Fruit fly (Drosophila melanogaster) whole organism, prepupa: Measurements from ENCODE around the gene Cubn2.

Source experiments
- Blimp-1 ChIP-seq: fragments of 200-800 bp; sonication (Bioruptor generic); optimal IDR thresholded peaks from 3 replicates; lab custom pipeline; 2017; ENCODE audit warnings: missing biosample characterization, missing genetic modification characterization, mild to moderate bottlenecking, moderate library complexity, missing genetic modification reagents
- CG10631 ChIP-seq: fragments of 200-800 bp; sonication (Bioruptor generic); optimal IDR thresholded peaks from 2 replicates; lab custom pipeline; 2016; ENCODE audit warnings: missing biosample characterization, missing genetic modification characterization
- CG10669 ChIP-seq: fragments of 200-800 bp; sonication (Bioruptor generic); optimal IDR thresholded peaks from 3 replicates; lab custom pipeline; 2018; ENCODE audit warnings: missing biosample characterization, mild to moderate bottlenecking, missing genetic modification characterization, moderate library complexity
- CG1621 ChIP-seq: fragments of 200-800 bp; sonication (Bioruptor generic); optimal IDR thresholded peaks from 3 replicates; lab custom pipeline; 2018; ENCODE audit warnings: missing biosample characterization, mild to moderate bottlenecking, missing genetic modification characterization
- CG16779 ChIP-seq: fragments of 200-800 bp; sonication (Bioruptor generic); optimal IDR thresholded peaks from 3 replicates; lab custom pipeline; 2017; ENCODE audit warnings: missing biosample characterization, mild to moderate bottlenecking, missing genetic modification characterization
- CG31627 ChIP-seq: fragments of 200-800 bp; sonication (Bioruptor generic); optimal IDR thresholded peaks from 3 replicates; lab custom pipeline; 2016; ENCODE audit warnings: missing biosample characterization, missing genetic modification characterization
- CG34406 ChIP-seq: fragments of 200-800 bp; sonication (Bioruptor generic); optimal IDR thresholded peaks from 3 replicates; lab custom pipeline; 2016; ENCODE audit warnings: missing biosample characterization, missing genetic modification characterization
- CG3919 ChIP-seq: fragments of 200-800 bp; sonication (Bioruptor generic); optimal IDR thresholded peaks from 3 replicates; lab custom pipeline; 2016; ENCODE audit warnings: missing biosample characterization, missing genetic modification characterization
- CG4318 ChIP-seq: fragments of 200-800 bp; sonication (Bioruptor generic); optimal IDR thresholded peaks from 3 replicates; lab custom pipeline; 2017; ENCODE audit warnings: missing biosample characterization, mild to moderate bottlenecking, missing genetic modification characterization
- CG6163 ChIP-seq: fragments of 200-800 bp; sonication (Bioruptor generic); IDR thresholded peaks from 3 replicates; pipeline ENCODE4 v1.3.6; 2022; ENCODE audit warnings: missing biosample characterization, missing genetic modification characterization
- CG6808 ChIP-seq: fragments of 200-800 bp; sonication (Bioruptor generic); optimal IDR thresholded peaks from 3 replicates; lab custom pipeline; 2017; ENCODE audit warnings: missing biosample characterization, missing genetic modification characterization, mild to moderate bottlenecking, moderate library complexity, missing genetic modification reagents
- CG6854 ChIP-seq: fragments of 200-800 bp; sonication (Bioruptor generic); optimal IDR thresholded peaks from 2 replicates; lab custom pipeline; 2017; ENCODE audit warnings: missing biosample characterization, mild to moderate bottlenecking, missing genetic modification characterization
- CG7368 ChIP-seq: fragments of 200-800 bp; sonication (Bioruptor generic); optimal IDR thresholded peaks from 3 replicates; lab custom pipeline; 2016; ENCODE audit warnings: missing biosample characterization, missing genetic modification characterization
- CG8119 ChIP-seq: fragments of 200-800 bp; sonication (Bioruptor generic); IDR thresholded peaks from 3 replicates; pipeline ENCODE4 v1.3.6; 2022; ENCODE audit warnings: missing biosample characterization, missing genetic modification characterization
- Eip75B ChIP-seq: fragments of 200-800 bp; sonication (Bioruptor generic); optimal IDR thresholded peaks from 3 replicates; lab custom pipeline; 2016; ENCODE audit warnings: missing biosample characterization, missing genetic modification characterization
- Eip78C ChIP-seq: fragments of 200-800 bp; sonication (Bioruptor generic); peaks from one replicate; lab custom pipeline; 2016; ENCODE audit warnings: missing biosample characterization, missing genetic modification characterization
- Eip93F ChIP-seq: fragments of 200-800 bp; sonication (Bioruptor generic); optimal IDR thresholded peaks from 2 replicates; lab custom pipeline; 2016; ENCODE audit warnings: missing biosample characterization, mild to moderate bottlenecking, missing genetic modification characterization
- Ets21C ChIP-seq: fragments of 200-800 bp; sonication (Bioruptor generic); optimal IDR thresholded peaks from 3 replicates; lab custom pipeline; 2016; ENCODE audit warnings: missing biosample characterization, missing genetic modification characterization
- Ets96B ChIP-seq: fragments of 200-800 bp; optimal IDR thresholded peaks from 2 replicates; lab custom pipeline; 2019; ENCODE audit warnings: missing biosample characterization, mild to moderate bottlenecking, missing genetic modification characterization, moderate library complexity
- Hr39 ChIP-seq: fragments of 200-800 bp; sonication (Bioruptor generic); optimal IDR thresholded peaks from 2 replicates; lab custom pipeline; 2016; ENCODE audit warnings: missing biosample characterization, missing genetic modification characterization
- Lpt ChIP-seq: fragments of 200-800 bp; sonication (Bioruptor generic); optimal IDR thresholded peaks from 3 replicates; lab custom pipeline; 2016; ENCODE audit warnings: missing biosample characterization, missing genetic modification characterization
- OdsH ChIP-seq: fragments of 200-800 bp; sonication (Bioruptor generic); optimal IDR thresholded peaks from 3 replicates; lab custom pipeline; 2016; ENCODE audit warnings: missing biosample characterization, missing genetic modification characterization
- Sox14 ChIP-seq: fragments of 200-800 bp; sonication (Bioruptor generic); optimal IDR thresholded peaks from 3 replicates; lab custom pipeline; 2016; ENCODE audit warnings: missing biosample characterization, missing genetic modification characterization
- achi ChIP-seq: fragments of 200-800 bp; sonication (Bioruptor generic); optimal IDR thresholded peaks from 3 replicates; lab custom pipeline; 2016; ENCODE audit warnings: missing biosample characterization, missing genetic modification characterization
- acj6 ChIP-seq: fragments of 200-800 bp; sonication (Bioruptor generic); optimal IDR thresholded peaks from 3 replicates; lab custom pipeline; 2016; ENCODE audit warnings: missing biosample characterization, missing genetic modification characterization
- cyc ChIP-seq: fragments of 200-800 bp; sonication (Bioruptor generic); optimal IDR thresholded peaks from 3 replicates; lab custom pipeline; 2016; ENCODE audit warnings: missing biosample characterization, missing genetic modification characterization
- dac ChIP-seq: fragments of 200-800 bp; sonication (Bioruptor generic); optimal IDR thresholded peaks from 2 replicates; lab custom pipeline; 2017; ENCODE audit warnings: missing biosample characterization, mild to moderate bottlenecking, missing genetic modification characterization
- dsx ChIP-seq: fragments of 200-800 bp; optimal IDR thresholded peaks from 3 replicates; lab custom pipeline; 2019; ENCODE audit warnings: missing biosample characterization, mild to moderate bottlenecking, missing genetic modification characterization, moderate library complexity; ENCODE audit not compliant: poor library complexity, severe bottlenecking
- eg ChIP-seq: fragments of 200-800 bp; sonication (Bioruptor generic); IDR thresholded peaks from 3 replicates; pipeline ENCODE4 v1.3.6; 2022; ENCODE audit warnings: missing biosample characterization, missing genetic modification characterization
- esn ChIP-seq: fragments of 200-800 bp; sonication (Bioruptor generic); optimal IDR thresholded peaks from 2 replicates; lab custom pipeline; 2016; ENCODE audit warnings: missing biosample characterization, mild to moderate bottlenecking, missing genetic modification characterization, moderate library complexity
- fd59A ChIP-seq: fragments of 200-800 bp; sonication (Bioruptor generic); optimal IDR thresholded peaks from 2 replicates; lab custom pipeline; 2017; ENCODE audit warnings: missing biosample characterization, mild to moderate bottlenecking, missing genetic modification characterization, missing genetic modification reagents
- fkh ChIP-seq: fragments of 200-800 bp; sonication (Bioruptor generic); optimal IDR thresholded peaks from 3 replicates; lab custom pipeline; 2017; ENCODE audit warnings: missing biosample characterization, mild to moderate bottlenecking, missing genetic modification characterization, moderate library complexity
- lz ChIP-seq: fragments of 200-800 bp; sonication (Bioruptor generic); optimal IDR thresholded peaks from 3 replicates; lab custom pipeline; 2016; ENCODE audit warnings: missing biosample characterization, missing genetic modification characterization
- net ChIP-seq: fragments of 200-800 bp; sonication (Bioruptor generic); optimal IDR thresholded peaks from 3 replicates; lab custom pipeline; 2016; ENCODE audit warnings: missing biosample characterization, missing genetic modification characterization
- salr ChIP-seq, 2 experiments: fragments of 200-800 bp; sonication (Bioruptor generic); optimal IDR thresholded peaks; 3 replicates each; lab custom pipeline; 2016 to 2018; ENCODE audit warnings: missing biosample characterization in 2 of 2, missing genetic modification characterization in 2 of 2, mild to moderate bottlenecking in 1 of 2
- spab ChIP-seq: fragments of 200-800 bp; sonication (Bioruptor generic); optimal IDR thresholded peaks from 2 replicates; lab custom pipeline; 2017; ENCODE audit warnings: missing biosample characterization, mild to moderate bottlenecking, missing genetic modification characterization, missing genetic modification reagents
- svp ChIP-seq: fragments of 200-800 bp; sonication (Bioruptor generic); peaks from one replicate; lab custom pipeline; 2016; ENCODE audit warnings: missing biosample characterization, missing genetic modification characterization
- vri ChIP-seq: fragments of 200-800 bp; sonication (Bioruptor generic); optimal IDR thresholded peaks from 3 replicates; lab custom pipeline; 2016; ENCODE audit warnings: missing biosample characterization, mild to moderate bottlenecking, missing genetic modification characterization

Cubn2 gene

dm6 chr3L:11832360-11833295 lies 18.1 kb upstream of the Cubn2 start:
- peak; percentile 80 for TF ChIP-seq CG1621
- TF ChIP-seq Eip78C (GFP tag; lab: Kevin White, UChicago), result peak; percentile 61
- TF ChIP-seq CG3919, result no peak
- TF ChIP-seq CG7368, result no peak
- TF ChIP-seq Lpt (GFP tag; lab: Kevin White, UChicago), result no peak

DNA sequence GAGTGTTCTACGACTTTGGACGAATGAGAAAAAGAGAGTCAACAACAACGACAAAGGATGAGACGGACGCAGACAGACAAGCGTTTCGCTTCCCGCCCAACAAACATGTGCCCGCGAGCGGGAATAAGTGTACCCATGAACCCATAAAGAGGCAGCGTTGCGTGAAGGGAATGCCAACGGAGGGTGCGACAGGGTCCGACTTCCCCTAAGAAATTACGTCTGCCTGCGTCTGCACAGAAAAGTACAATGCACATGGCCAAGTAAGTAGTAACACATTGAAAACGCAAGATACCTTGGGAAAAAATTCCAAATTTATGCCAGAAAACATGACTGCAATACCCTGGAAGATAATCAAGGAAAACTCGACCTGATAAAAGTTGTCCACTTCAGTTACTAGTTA lies 16.6 kb upstream of the Cubn2 start:
- TF ChIP-seq Ets21C (GFP tag; lab: Kevin White, UChicago), result no peak
- no peak for TF ChIP-seq Eip78C (GFP tag; lab: Kevin White, UChicago)
- TF ChIP-seq salr (GFP tag; optimal IDR thresholded peaks at IDR 0.05; lab: Kevin White, UChicago), result no peak
- TF ChIP-seq CG7368, result no peak
- no peak for TF ChIP-seq CG6854 (GFP tag; lab: Kevin White, UChicago)
- no peak for TF ChIP-seq CG34406 (GFP tag; lab: Kevin White, UChicago)
- no peak for TF ChIP-seq spab (GFP tag; lab: Kevin White, UChicago)
- no peak for TF ChIP-seq OdsH (GFP tag; lab: Kevin White, UChicago)
- no peak for TF ChIP-seq CG3919
- TF ChIP-seq CG6808, result no peak
- no peak for TF ChIP-seq fd59A (GFP tag; lab: Kevin White, UChicago)
- TF ChIP-seq dsx (GFP tag; lab: Kevin White, UChicago), result no peak
- no peak for TF ChIP-seq Eip93F
- no peak for TF ChIP-seq CG16779 (tag; lab: Kevin White, UChicago)
- TF ChIP-seq, all 60 proteins: peak for 0

DNA sequence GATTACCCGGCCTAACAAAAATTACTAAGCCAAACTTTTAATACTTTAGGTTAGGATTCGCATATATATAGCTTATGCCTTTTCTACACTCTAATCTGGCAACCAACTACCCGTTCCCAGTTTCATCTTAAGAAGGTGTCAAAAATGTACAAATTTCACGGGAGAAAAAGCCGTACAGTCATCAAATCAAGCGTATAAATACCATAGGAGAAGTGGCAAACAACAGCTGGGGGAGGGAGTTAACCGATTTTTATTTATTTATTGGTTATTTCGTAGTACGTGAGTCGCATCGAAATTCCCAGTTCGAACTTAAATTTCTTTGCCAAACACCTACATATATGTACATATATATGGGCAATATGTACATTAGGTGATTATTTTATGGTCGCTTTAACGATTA lies 14.2 kb upstream of the Cubn2 start, which contains the start of gene CG7264:
CG7264 (plus strand) TSS at position 301 of the 400 bp plus-strand sequence.
- TF ChIP-seq CG8119 (GFP tag; lab: Robert Waterston, UW), result no peak
- TF ChIP-seq fkh (GFP tag; lab: Kevin White, UChicago), result peak; percentile 53

dm6 chr3L:11825560-11826153 lies 11.1 kb upstream of the Cubn2 start, which contains the start of gene CG32095:
CG32095 (minus strand) TSS chr3L:11825732.
- TF ChIP-seq CG10669 (no peak), Eip78C (GFP tag; lab: Kevin White, UChicago) (peak; percentile 61), esn (peak; percentile 7)

DNA sequence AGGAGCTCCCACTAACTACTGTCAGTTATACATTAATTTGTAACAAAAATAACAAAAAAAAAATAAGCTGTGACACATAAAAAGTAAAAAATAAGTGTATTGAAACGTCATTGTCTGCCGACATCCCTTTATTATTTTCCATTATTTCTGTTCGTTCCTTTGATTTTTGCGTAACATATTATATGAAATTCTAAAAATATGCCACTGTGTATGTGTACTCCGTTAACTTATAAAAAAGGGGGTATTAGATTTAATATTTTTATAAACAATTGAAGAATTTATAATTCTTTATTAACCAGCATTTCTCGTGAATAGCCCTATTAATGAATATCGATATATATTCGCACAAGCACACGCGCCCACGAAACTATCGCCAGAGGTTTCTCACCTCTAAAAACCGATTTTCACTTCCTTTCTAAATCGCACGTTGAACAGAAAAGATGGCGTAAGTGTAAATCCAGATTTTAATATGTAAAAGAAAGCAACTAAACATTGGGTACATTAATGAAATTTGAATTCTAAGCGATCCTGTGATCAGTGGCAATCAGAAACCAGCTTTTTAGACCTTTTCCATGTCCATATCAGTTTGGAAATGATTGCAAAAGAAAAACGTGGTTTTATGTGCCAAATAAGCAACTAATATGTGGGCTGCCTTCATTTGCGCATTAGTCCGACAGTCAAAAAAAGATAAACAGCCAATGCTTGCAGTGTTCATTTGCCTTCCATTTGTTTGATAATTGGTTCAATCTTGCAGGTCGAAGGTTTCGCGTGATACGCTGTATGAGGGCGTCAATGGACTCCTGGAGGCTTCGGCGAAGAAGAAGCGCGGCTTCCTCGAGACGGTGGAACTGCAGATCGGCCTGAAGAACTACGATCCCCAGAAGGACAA lies 8.1 kb upstream of the Cubn2 start, which contains the start of gene RpL10Ab:
RpL10Ab (plus strand) TSS at position 406 of the 889 bp plus-strand sequence.
- peak; percentile 71 for TF ChIP-seq eg
- TF ChIP-seq spab (GFP tag; lab: Kevin White, UChicago), result peak; percentile 9
- no peak for TF ChIP-seq vri
- TF ChIP-seq Eip75B (GFP tag; lab: Kevin White, UChicago), result peak; percentile 51
- TF ChIP-seq dsx (GFP tag; lab: Kevin White, UChicago), result no peak
- peak; percentile 35 for TF ChIP-seq CG34406 (GFP tag; lab: Kevin White, UChicago)
- no peak for TF ChIP-seq Ets21C (GFP tag; lab: Kevin White, UChicago)
- TF ChIP-seq net (GFP tag; lab: Kevin White, UChicago), result peak; percentile 58
- TF ChIP-seq CG10631, result peak; percentile 80
- TF ChIP-seq Hr39 (GFP tag; lab: Kevin White, UChicago), result peak; percentile 51
- TF ChIP-seq CG7368, result peak; percentile 13
- TF ChIP-seq lz (GFP tag; lab: Kevin White, UChicago), result peak; percentile 60
- TF ChIP-seq CG6163 (GFP tag; lab: Robert Waterston, UW), result peak; percentile 63
- peak; percentile 74 for TF ChIP-seq Lpt (GFP tag; lab: Kevin White, UChicago)
- TF ChIP-seq CG31627, result peak; percentile 45
- TF ChIP-seq achi (GFP tag; lab: Kevin White, UChicago), result peak; percentile 27
- no peak for TF ChIP-seq Ets96B (tag; lab: Kevin White, UChicago)
- peak; percentile 53 for TF ChIP-seq Blimp-1 (GFP tag; lab: Kevin White, UChicago)
- peak; percentile 40 for TF ChIP-seq OdsH (GFP tag; lab: Kevin White, UChicago)
- peak; percentile 26 for TF ChIP-seq dac (GFP tag; lab: Kevin White, UChicago)
- TF ChIP-seq Sox14 (GFP tag; lab: Kevin White, UChicago), result peak; percentile 11
- no peak for TF ChIP-seq svp (GFP tag; lab: Kevin White, UChicago)
- peak; percentile 34 for TF ChIP-seq cyc (GFP tag; lab: Kevin White, UChicago)
- TF ChIP-seq CG4318 (GFP tag; lab: Kevin White, UChicago), result no peak
- TF ChIP-seq acj6 (GFP tag; lab: Kevin White, UChicago), result peak; percentile 29
